Fruit fly (Drosophila melanogaster): Measurements from ENCODE around the gene CG5421.
A peak's percentile ranks its signal among the peaks of the same experiment; 100 is the strongest.

The CG5421 gene

DNA sequence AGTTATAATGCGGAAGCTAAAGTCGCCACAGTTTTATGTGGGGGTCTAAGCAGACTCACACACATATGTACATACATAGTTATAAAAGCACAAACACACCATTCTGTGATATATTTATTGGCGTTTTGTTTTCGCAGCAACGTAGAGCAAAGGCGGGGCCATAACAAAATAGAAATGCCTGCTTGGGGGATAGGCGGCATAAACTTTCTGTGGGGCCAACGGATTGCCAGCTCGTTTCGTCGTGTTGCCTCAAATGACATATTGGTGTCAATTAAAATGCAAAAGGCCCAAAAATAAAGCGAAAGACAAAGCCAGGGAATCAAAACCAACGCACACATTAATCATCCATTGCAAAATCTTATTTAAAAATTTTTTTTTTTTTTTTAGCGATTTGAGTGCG is 20.9 kb upstream of the CG5421 start (continued):
- no peak for TF ChIP-seq Opbp (GFP tag; IDR thresholded peaks at IDR 0.05; ENCODE audit: partially characterized antibody)
- TF ChIP-seq CG14965 (GFP tag; optimal IDR thresholded peaks at IDR 0.05; ENCODE audit: borderline replicate concordance) = no peak
- TF ChIP-seq CG6254 (GFP tag; optimal IDR thresholded peaks at IDR 0.05) = no peak
- TF ChIP-seq CG15601 (tag; optimal IDR thresholded peaks at IDR 0.05) = no peak
- no peak for TF ChIP-seq gt (GFP tag; IDR thresholded peaks at IDR 0.05)
- no peak for TF ChIP-seq Aef1 (GFP tag; IDR thresholded peaks at IDR 0.05)
- no peak for TF ChIP-seq CG8281 (tag; optimal IDR thresholded peaks at IDR 0.05)
- TF ChIP-seq CG14014 (GFP tag; IDR thresholded peaks at IDR 0.05) = 0 out of 2 replicates have a peak, but pooled peaks have one; percentile 4
- no peak for TF ChIP-seq grn (GFP tag; optimal IDR thresholded peaks at IDR 0.05)
- TF ChIP-seq chif (GFP tag; optimal IDR thresholded peaks at IDR 0.05) = no peak
- TF ChIP-seq CG9817 (tag; optimal IDR thresholded peaks at IDR 0.05) = no peak
- TF ChIP-seq pan (optimal IDR thresholded peaks at IDR 0.05) = no peak
- TF ChIP-seq pan (GFP tag; optimal IDR thresholded peaks at IDR 0.05 in 1 of 2, IDR thresholded peaks at IDR 0.05 in 1 of 2) = peak in 1 of 2 experiments; percentile 13
- TF ChIP-seq Gsc (GFP tag; IDR thresholded peaks at IDR 0.05) = no peak
- TF ChIP-seq CG10959 (GFP tag; IDR thresholded peaks at IDR 0.05) = no peak
- no peak for TF ChIP-seq CG34224 (GFP tag; IDR thresholded peaks at IDR 0.05; ENCODE audit: partially characterized antibody)
- TF ChIP-seq slbo (GFP tag; IDR thresholded peaks at IDR 0.05) = 0 out of 2 replicates have a peak, but pooled peaks have one; percentile 3
- no peak for TF ChIP-seq CG13296 (GFP tag; optimal IDR thresholded peaks at IDR 0.05)
- TF ChIP-seq CG33213 (GFP tag; optimal IDR thresholded peaks at IDR 0.05) = no peak
- TF ChIP-seq bsh (GFP tag; optimal IDR thresholded peaks at IDR 0.05) = no peak
- TF ChIP-seq fu2 (GFP tag; optimal IDR thresholded peaks at IDR 0.05) = no peak
- peak; percentile 48 for TF ChIP-seq Hmr (GFP tag; optimal IDR thresholded peaks at IDR 0.05)
- no peak; the same call in 1 of the 2 replicates for TF ChIP-seq MBD-R2 (GFP tag; IDR thresholded peaks at IDR 0.05)
- no peak for TF ChIP-seq CG10565 (GFP tag; optimal IDR thresholded peaks at IDR 0.05)
- peak; percentile 6 for TF ChIP-seq CG13624 (GFP tag; optimal IDR thresholded peaks at IDR 0.05)
- TF ChIP-seq mld (GFP tag; IDR thresholded peaks at IDR 0.05; ENCODE audit: partially characterized antibody) = no peak
- TF ChIP-seq nom (GFP tag; optimal IDR thresholded peaks at IDR 0.05) = no peak
- TF ChIP-seq bigmax (GFP tag; optimal IDR thresholded peaks at IDR 0.05) = no peak
- no peak for TF ChIP-seq Spps (tag; optimal IDR thresholded peaks at IDR 0.05)
- no peak for TF ChIP-seq Scr (GFP tag; IDR thresholded peaks at IDR 0.05; ENCODE audit: partially characterized antibody)
- TF ChIP-seq Lhr (GFP tag; optimal IDR thresholded peaks at IDR 0.05) = no peak
- TF ChIP-seq CG3281 (GFP tag; optimal IDR thresholded peaks at IDR 0.05) = peak; percentile 12
- TF ChIP-seq CG11696 (GFP tag; IDR thresholded peaks at IDR 0.05) = no peak
- TF ChIP-seq Lpt (GFP tag; optimal IDR thresholded peaks at IDR 0.05) = no peak
- no peak for TF ChIP-seq cas (GFP tag; IDR thresholded peaks at IDR 0.05)
- TF ChIP-seq CG16779 (GFP tag; IDR thresholded peaks at IDR 0.05) = no peak
- no peak for TF ChIP-seq CG10274 (GFP tag; optimal IDR thresholded peaks at IDR 0.05)
- no peak for TF ChIP-seq chn (GFP tag; optimal IDR thresholded peaks at IDR 0.05)
- TF ChIP-seq CG11085 (GFP tag; IDR thresholded peaks at IDR 0.05) = no peak
- no peak for TF ChIP-seq Side (GFP tag; optimal IDR thresholded peaks at IDR 0.05)
- no peak for TF ChIP-seq repo (GFP tag; optimal IDR thresholded peaks at IDR 0.05)
- no peak for TF ChIP-seq CG10267 (tag; optimal IDR thresholded peaks at IDR 0.05)
- TF ChIP-seq so (GFP tag; IDR thresholded peaks at IDR 0.05) = peak; percentile 55; the same call in 1 of the 3 replicates
- no peak for TF ChIP-seq CG2712 (tag; optimal IDR thresholded peaks at IDR 0.05)
- no peak for TF ChIP-seq CG18619 (GFP tag; optimal IDR thresholded peaks at IDR 0.05)
- no peak for TF ChIP-seq nerfin-2 (GFP tag; IDR thresholded peaks at IDR 0.05; ENCODE audit: partially characterized antibody)
- TF ChIP-seq nerfin-1 (tag; optimal IDR thresholded peaks at IDR 0.05) = no peak
- TF ChIP-seq Adf1 (GFP tag; IDR thresholded peaks at IDR 0.05) = 0 out of 2 replicates have a peak, but pooled peaks have one; percentile 13
- TF ChIP-seq Hsf (GFP tag; optimal IDR thresholded peaks at IDR 0.05) = no peak
- TF ChIP-seq B-H2 (GFP tag; optimal IDR thresholded peaks at IDR 0.05) = no peak
- TF ChIP-seq Meics (GFP tag; optimal IDR thresholded peaks at IDR 0.05) = no peak

Measured in whole organism, embryonic.